Worm (Caenorhabditis elegans) whole organism, young adult: ENCODE results near the gene T10C6.6.
A peak's percentile ranks its signal among the peaks of the same experiment; 100 is the strongest.

Experiments
- B0261.1 ChIP-seq: sonication (generic microtip); optimal IDR thresholded peaks from 2 replicates; lab custom pipeline; 2016; ENCODE audit warnings: mild to moderate bottlenecking, missing genetic modification characterization, moderate library complexity, missing compliant biosample characterization
- C17E4.6 ChIP-seq: fragments of 200-800 bp; sonication (Bioruptor generic); IDR thresholded peaks from 2 replicates; pipeline ENCODE4 v1.3.6; 2022; ENCODE audit warnings: missing genetic modification reagents, missing genetic modification characterization, missing compliant biosample characterization
- F37B4.10 ChIP-seq: fragments of 200-800 bp; sonication (Bioruptor generic); IDR thresholded peaks from 2 replicates; pipeline ENCODE4 v1.3.6; 2022; ENCODE audit warnings: missing genetic modification characterization, missing compliant biosample characterization
- F39B2.1 ChIP-seq: fragments of 200-800 bp; sonication (Bioruptor generic); IDR thresholded peaks from 2 replicates; pipeline ENCODE4 v1.3.6; 2022; ENCODE audit warnings: missing genetic modification reagents, missing genetic modification characterization, missing compliant biosample characterization
- F49E8.2 ChIP-seq: sonication (generic microtip); optimal IDR thresholded peaks from 3 replicates; lab custom pipeline; 2017; ENCODE audit warnings: missing genetic modification characterization, mild to moderate bottlenecking, missing compliant biosample characterization, antibody characterized with exemption, moderate library complexity; ENCODE audit not compliant: insufficient read depth
- F55B11.4 ChIP-seq: sonication (generic microtip); optimal IDR thresholded peaks from 2 replicates; lab custom pipeline; 2016; ENCODE audit warnings: missing compliant biosample characterization, missing genetic modification characterization, borderline replicate concordance; ENCODE audit not compliant: insufficient read depth
- K11D2.4 ChIP-seq: fragments of 200-800 bp; sonication (Bioruptor generic); IDR thresholded peaks from 2 replicates; pipeline ENCODE4 v1.3.6; 2022; ENCODE audit warnings: missing genetic modification reagents, missing genetic modification characterization, missing compliant biosample characterization
- K12H6.12 ChIP-seq: fragments of 200-800 bp; sonication (Bioruptor generic); optimal IDR thresholded peaks from 2 replicates; lab custom pipeline; 2018; ENCODE audit warnings: mild to moderate bottlenecking, missing genetic modification characterization, missing compliant biosample characterization
- Y53F4B.3 ChIP-seq: fragments of 200-800 bp; sonication (Bioruptor generic); IDR thresholded peaks from 2 replicates; pipeline ENCODE4 v1.3.6; 2022; ENCODE audit warnings: missing genetic modification reagents, missing genetic modification characterization, missing compliant biosample characterization
- Y56A3A.18 ChIP-seq: fragments of 200-800 bp; sonication (Bioruptor generic); IDR thresholded peaks from 2 replicates; pipeline ENCODE4 v1.3.6; 2022; ENCODE audit warnings: missing genetic modification reagents, missing genetic modification characterization, missing compliant biosample characterization
- Y79H2A.3 ChIP-seq: fragments of 200-800 bp; sonication (Bioruptor generic); conservative IDR thresholded peaks from 2 replicates; pipeline ENCODE4 v1.3.6; 2022; ENCODE audit warnings: missing genetic modification reagents, missing genetic modification characterization, missing compliant biosample characterization
- ZK185.1 ChIP-seq: sonication (generic microtip); optimal IDR thresholded peaks from 2 replicates; lab custom pipeline; 2016; ENCODE audit warnings: mild to moderate bottlenecking, missing genetic modification characterization, missing compliant biosample characterization; ENCODE audit not compliant: poor library complexity, severe bottlenecking
- akir-1 ChIP-seq: fragments of 200-800 bp; sonication (Bioruptor generic); optimal IDR thresholded peaks from 2 replicates; lab custom pipeline; 2018; ENCODE audit warnings: mild to moderate bottlenecking, missing genetic modification characterization, moderate library complexity, missing compliant biosample characterization
- aptf-2 ChIP-seq: fragments of 200-800 bp; sonication (Bioruptor generic); conservative IDR thresholded peaks from 2 replicates; pipeline ENCODE4 v1.3.6; 2022; ENCODE audit warnings: missing genetic modification reagents, missing genetic modification characterization, missing compliant biosample characterization
- aptf-3 ChIP-seq: fragments of 200-800 bp; sonication (Bioruptor generic); IDR thresholded peaks from 2 replicates; pipeline ENCODE4 v1.3.6; 2022; ENCODE audit warnings: missing genetic modification characterization, missing compliant biosample characterization
- atf-7 ChIP-seq: sonication (generic microtip); optimal IDR thresholded peaks from 2 replicates; lab custom pipeline; 2017; ENCODE audit warnings: mild to moderate bottlenecking, missing genetic modification characterization, missing compliant biosample characterization
- attf-3 ChIP-seq: fragments of 200-800 bp; sonication (Bioruptor generic); conservative IDR thresholded peaks from 2 replicates; pipeline ENCODE4 v1.3.6; 2022; ENCODE audit warnings: missing genetic modification reagents, missing genetic modification characterization, missing compliant biosample characterization
- attf-5 ChIP-seq: fragments of 200-800 bp; sonication (Bioruptor generic); optimal IDR thresholded peaks from 2 replicates; lab custom pipeline; 2018; ENCODE audit warnings: mild to moderate bottlenecking, missing genetic modification characterization, missing compliant biosample characterization
- attf-6 ChIP-seq: fragments of 200-800 bp; sonication (Bioruptor generic); IDR thresholded peaks from 2 replicates; pipeline ENCODE4 v1.3.6; 2022; ENCODE audit warnings: missing genetic modification reagents, missing genetic modification characterization, missing compliant biosample characterization
- bed-2 ChIP-seq: fragments of 200-800 bp; sonication (Bioruptor generic); IDR thresholded peaks from 2 replicates; pipeline ENCODE4 v1.3.6; 2022; ENCODE audit warnings: missing genetic modification reagents, missing genetic modification characterization, missing compliant biosample characterization
- ccch-3 ChIP-seq: fragments of 200-800 bp; sonication (Bioruptor generic); optimal IDR thresholded peaks from 2 replicates; lab custom pipeline; 2018; ENCODE audit warnings: mild to moderate bottlenecking, missing genetic modification characterization, missing compliant biosample characterization
- cebp-2 ChIP-seq: fragments of 200-800 bp; sonication (Bioruptor generic); IDR thresholded peaks from 2 replicates; pipeline ENCODE4 v1.3.6; 2022; ENCODE audit warnings: missing genetic modification characterization, missing compliant biosample characterization
- ceh-27 ChIP-seq: fragments of 200-800 bp; sonication (Bioruptor generic); optimal IDR thresholded peaks from 2 replicates; lab custom pipeline; 2018; ENCODE audit warnings: mild to moderate bottlenecking, missing genetic modification characterization, moderate library complexity, missing compliant biosample characterization
- ceh-40 ChIP-seq: fragments of 200-800 bp; sonication (Bioruptor generic); IDR thresholded peaks from 2 replicates; pipeline ENCODE4 v1.3.6; 2022; ENCODE audit warnings: missing genetic modification characterization, missing compliant biosample characterization
- die-1 ChIP-seq: sonication (generic microtip); optimal IDR thresholded peaks from 2 replicates; lab custom pipeline; 2016; ENCODE audit warnings: missing genotype, mild to moderate bottlenecking, missing genetic modification characterization, missing compliant biosample characterization
- dpff-1 ChIP-seq: sonication (generic microtip); optimal IDR thresholded peaks from 2 replicates; lab custom pipeline; 2017; ENCODE audit warnings: mild to moderate bottlenecking, missing genetic modification characterization, missing compliant biosample characterization
- efl-1 ChIP-seq: fragments of 150-350 bp; optimal IDR thresholded peaks from 2 replicates; lab custom pipeline; 2014; ENCODE audit warnings: missing biosample characterization, missing genetic modification reagents, missing genetic modification characterization
- egl-18 ChIP-seq: fragments of 200-800 bp; sonication (Bioruptor generic); IDR thresholded peaks from 2 replicates; pipeline ENCODE4 v1.3.6; 2022; ENCODE audit warnings: missing genetic modification reagents, missing genetic modification characterization, missing compliant biosample characterization
- ets-4 ChIP-seq: fragments of 200-800 bp; sonication (Bioruptor generic); optimal IDR thresholded peaks from 2 replicates; lab custom pipeline; 2018; ENCODE audit warnings: mild to moderate bottlenecking, missing genetic modification characterization, missing compliant biosample characterization
- hmg-1.2 ChIP-seq: fragments of 200-800 bp; sonication (Bioruptor generic); IDR thresholded peaks from 2 replicates; pipeline ENCODE4 v1.3.6; 2022; ENCODE audit warnings: missing genetic modification reagents, missing genetic modification characterization, missing compliant biosample characterization
- hmg-20 ChIP-seq: fragments of 200-800 bp; sonication (Bioruptor generic); IDR thresholded peaks from 2 replicates; pipeline ENCODE4 v1.3.6; 2022; ENCODE audit warnings: missing genetic modification reagents, missing genetic modification characterization, missing compliant biosample characterization
- hrde-1 ChIP-seq: sonication (generic microtip); optimal IDR thresholded peaks from 2 replicates; lab custom pipeline; 2016; ENCODE audit warnings: missing genetic modification characterization, mild to moderate bottlenecking, missing compliant biosample characterization, moderate library complexity, missing genotype, missing genetic modification reagents, borderline replicate concordance
- let-607 ChIP-seq, 2 experiments: fragments of 200-800 bp in 1 of 2; sonication (Bioruptor generic) in 1 of 2; sonication (generic microtip) in 1 of 2; optimal IDR thresholded peaks; 2 replicates each; lab custom pipeline; 2016 to 2018; ENCODE audit warnings: mild to moderate bottlenecking in 2 of 2, missing compliant biosample characterization in 2 of 2, missing genetic modification characterization in 2 of 2, moderate library complexity in 2 of 2, missing genotype in 1 of 2
- lin-54 ChIP-seq: fragments of 200-800 bp; sonication (Bioruptor generic); optimal IDR thresholded peaks from 2 replicates; lab custom pipeline; 2018; ENCODE audit warnings: mild to moderate bottlenecking, missing genetic modification characterization, missing compliant biosample characterization
- madf-3 ChIP-seq: fragments of 200-800 bp; sonication (Bioruptor generic); IDR thresholded peaks from 2 replicates; pipeline ENCODE4 v1.3.6; 2022; ENCODE audit warnings: missing genetic modification reagents, missing genetic modification characterization, missing compliant biosample characterization
- mes-4 ChIP-seq: sonication (generic microtip); optimal IDR thresholded peaks from 2 replicates; lab custom pipeline; 2016; ENCODE audit warnings: missing genotype, missing genetic modification characterization, missing compliant biosample characterization
- mxl-1 ChIP-seq: sonication (generic microtip); optimal IDR thresholded peaks from 2 replicates; lab custom pipeline; 2016; ENCODE audit warnings: missing genetic modification characterization, missing compliant biosample characterization
- nfya-2 ChIP-seq: fragments of 200-800 bp; sonication (Bioruptor generic); IDR thresholded peaks from 2 replicates; pipeline ENCODE4 v1.3.6; 2022; ENCODE audit warnings: missing genetic modification reagents, missing genetic modification characterization, missing compliant biosample characterization
- nhr-120 ChIP-seq: fragments of 200-800 bp; sonication (Bioruptor generic); IDR thresholded peaks from 2 replicates; pipeline ENCODE4 v1.3.6; 2022; ENCODE audit warnings: missing genetic modification characterization, missing compliant biosample characterization
- snpc-1.3 ChIP-seq: sonication (generic microtip); optimal IDR thresholded peaks from 2 replicates; lab custom pipeline; 2017; ENCODE audit warnings: missing genetic modification characterization, mild to moderate bottlenecking, missing compliant biosample characterization, antibody characterized with exemption, moderate library complexity, missing genotype, missing genetic modification reagents; ENCODE audit not compliant: insufficient read depth
- tbp1 ChIP-seq: fragments of 200-800 bp; sonication (Bioruptor generic); optimal IDR thresholded peaks from 2 replicates; lab custom pipeline; 2018; ENCODE audit warnings: mild to moderate bottlenecking, missing genetic modification characterization, missing compliant biosample characterization
- tbx-9 ChIP-seq: sonication (generic microtip); optimal IDR thresholded peaks from 2 replicates; lab custom pipeline; 2016; ENCODE audit warnings: borderline replicate concordance, missing genetic modification characterization, inconsistent platforms, missing compliant biosample characterization
- unc-62 ChIP-seq: fragments of 150-350 bp; optimal IDR thresholded peaks from 2 replicates; lab custom pipeline; 2014; ENCODE audit warnings: missing biosample characterization, missing genetic modification reagents, missing genetic modification characterization
- ztf-22 ChIP-seq: fragments of 200-800 bp; sonication (Bioruptor generic); optimal IDR thresholded peaks from 2 replicates; lab custom pipeline; 2018; ENCODE audit warnings: mild to moderate bottlenecking, missing genetic modification characterization, moderate library complexity, missing compliant biosample characterization
- ztf-26 ChIP-seq: sonication (generic microtip); optimal IDR thresholded peaks from 2 replicates; lab custom pipeline; 2017; ENCODE audit warnings: missing genetic modification characterization, missing compliant biosample characterization

T10C6.6 gene

ce11 chrV:16031571-16031970 is 7.4 kb downstream of the T10C6.6 start, which contains the start of gene T10C6.7 (continued):
- TF ChIP-seq snpc-1.3 (tag; lab: Kevin White, UChicago), result no peak
- no peak for TF ChIP-seq attf-5 (GFP tag; lab: Kevin White, UChicago)
- no peak for TF ChIP-seq F49E8.2 (tag; lab: Kevin White, UChicago)
- TF ChIP-seq attf-3 (GFP tag; lab: Robert Waterston, UW), result no peak
- no peak for TF ChIP-seq K12H6.12 (tag; lab: Kevin White, UChicago)
- TF ChIP-seq Y53F4B.3, result no peak
- TF ChIP-seq ccch-3 (GFP tag; lab: Kevin White, UChicago), result no peak
- no peak for TF ChIP-seq hmg-20 (GFP tag; lab: Robert Waterston, UW)
- TF ChIP-seq nhr-120, result no peak
- TF ChIP-seq egl-18 (GFP tag; lab: Robert Waterston, UW), result no peak
- no peak for TF ChIP-seq ZK185.1 (tag; lab: Kevin White, UChicago)
- TF ChIP-seq bed-2 (GFP tag; lab: Robert Waterston, UW), result no peak
- TF ChIP-seq nfya-2, result no peak
- no peak for TF ChIP-seq ceh-40
- peak; percentile 39; the same call in 1 of the 2 replicates for TF ChIP-seq madf-3 (GFP tag; lab: Robert Waterston, UW)
- TF ChIP-seq lin-54 (GFP tag; lab: Kevin White, UChicago), result no peak
- TF ChIP-seq F37B4.10 (GFP tag; lab: Robert Waterston, UW), result no peak
- no peak for TF ChIP-seq K11D2.4 (GFP tag; lab: Robert Waterston, UW)
- TF ChIP-seq tbp1, result no peak
- no peak for TF ChIP-seq hmg-1.2 (GFP tag; lab: Robert Waterston, UW)
- no peak for TF ChIP-seq die-1 (tag; lab: Kevin White, UChicago)
- TF ChIP-seq aptf-2 (GFP tag; lab: Robert Waterston, UW), result peak; percentile 100
- no peak for TF ChIP-seq cebp-2
- no peak for TF ChIP-seq ztf-26 (tag; lab: Kevin White, UChicago)
- TF ChIP-seq attf-6 (GFP tag; lab: Robert Waterston, UW), result no peak
- TF ChIP-seq Y56A3A.18 (GFP tag; lab: Robert Waterston, UW), result no peak
- no peak for TF ChIP-seq mxl-1
- TF ChIP-seq aptf-3 (GFP tag; lab: Robert Waterston, UW), result peak; percentile 98
- no peak for TF ChIP-seq F55B11.4 (tag; lab: Kevin White, UChicago)
- TF ChIP-seq atf-7 (tag; lab: Kevin White, UChicago), result no peak
- no peak for TF ChIP-seq ceh-27 (GFP tag; lab: Kevin White, UChicago)
- no peak for TF ChIP-seq Y79H2A.3 (GFP tag; lab: Robert Waterston, UW)
- no peak for TF ChIP-seq let-607 (tag; optimal IDR thresholded peaks at IDR 0.05; lab: Kevin White, UChicago)
- peak; percentile 34 for TF ChIP-seq efl-1 (GFP tag; lab: Kevin White, UChicago)
- no peak for TF ChIP-seq akir-1
- TF ChIP-seq F39B2.1, result no peak
- TF ChIP-seq hrde-1 (tag; lab: Kevin White, UChicago), result no peak
- no peak for TF ChIP-seq dpff-1
- no peak for TF ChIP-seq unc-62

- no peak for TF ChIP-seq C17E4.6
- no peak for TF ChIP-seq mes-4 (tag; lab: Kevin White, UChicago)
- TF ChIP-seq ztf-22 (GFP tag; lab: Kevin White, UChicago), result no peak
- no peak for TF ChIP-seq tbx-9
- no peak for TF ChIP-seq ets-4
- TF ChIP-seq B0261.1 (tag; lab: Kevin White, UChicago), result no peak
- TF ChIP-seq dpff-1, result no peak
- TF ChIP-seq, all 124 proteins: peak for 0
These were observed 8.6 kb downstream of the T10C6.6 start, which contains the start of gene T10C6.16 for ce11 chrV:16032761-16033160. Gene T10C6.16 (minus strand): TSS chrV:16033005.
